Fruit fly (Drosophila melanogaster): ENCODE data around the gene Afti.

The Afti gene

dm6 chr3R:14283042-14283626 is 43.4 kb downstream of the Afti start (continued):
- TF ChIP-seq CG9727 (GFP tag; optimal IDR thresholded peaks at IDR 0.05) (no peak), E2f1 (GFP tag; IDR thresholded peaks at IDR 0.05) (no peak), CG6765 (GFP tag; optimal IDR thresholded peaks at IDR 0.05) (peak; percentile 25), NK7.1 (GFP tag; optimal IDR thresholded peaks at IDR 0.05) (no peak), CG8924 (tag; optimal IDR thresholded peaks at IDR 0.05) (peak; percentile 18), CG4617 (GFP tag; optimal IDR thresholded peaks at IDR 0.05; ENCODE audit: borderline replicate concordance) (no peak), CG3407 (GFP tag; optimal IDR thresholded peaks at IDR 0.05) (no peak), ap (GFP tag; IDR thresholded peaks at IDR 0.05) (no peak), otp (GFP tag; IDR thresholded peaks at IDR 0.05) (no peak), Bdp1 (GFP tag; optimal IDR thresholded peaks at IDR 0.05) (no peak), CG10267 (tag; optimal IDR thresholded peaks at IDR 0.05) (no peak), chif (GFP tag; optimal IDR thresholded peaks at IDR 0.05) (peak in 1 of 2 experiments; percentile 37), Camta (GFP tag; optimal IDR thresholded peaks at IDR 0.05) (peak; percentile 8), TFAM (GFP tag; optimal IDR thresholded peaks at IDR 0.05) (no peak), CG6854 (GFP tag; optimal IDR thresholded peaks at IDR 0.05) (no peak), HLH4C (GFP tag; IDR thresholded peaks at IDR 0.05; ENCODE audit: partially characterized antibody) (no peak), Sry-β (GFP tag; optimal IDR thresholded peaks at IDR 0.05) (no peak), Usf (GFP tag; optimal IDR thresholded peaks at IDR 0.05) (no peak), CG18764 (GFP tag; optimal IDR thresholded peaks at IDR 0.05) (no peak), Aef1 (GFP tag; IDR thresholded peaks at IDR 0.05) (no peak), salm (tag; optimal IDR thresholded peaks at IDR 0.05) (no peak), tna (GFP tag; IDR thresholded peaks at IDR 0.05; ENCODE audit: partially characterized antibody) (no peak), CG11247 (GFP tag; IDR thresholded peaks at IDR 0.05) (no peak), CG12391 (tag; optimal IDR thresholded peaks at IDR 0.05) (peak; percentile 49), wek (GFP tag; optimal IDR thresholded peaks at IDR 0.05) (no peak), CoRest (tag; optimal IDR thresholded peaks at IDR 0.05) (peak; percentile 63), stc (GFP tag; IDR thresholded peaks at IDR 0.05) (no peak), Lim3 (GFP tag; IDR thresholded peaks at IDR 0.05) (no peak), yki (optimal IDR thresholded peaks at IDR 0.05) (no peak), CG10431 (GFP tag; optimal IDR thresholded peaks at IDR 0.05) (no peak), Max (GFP tag; optimal IDR thresholded peaks at IDR 0.05) (no peak), CG8944 (GFP tag; optimal IDR thresholded peaks at IDR 0.05) (peak; percentile 31), cas (GFP tag; IDR thresholded peaks at IDR 0.05) (no peak), CG13123 (GFP tag; optimal IDR thresholded peaks at IDR 0.05) (no peak), gce (GFP tag; IDR thresholded peaks at IDR 0.05) (no peak), lola (GFP tag; optimal IDR thresholded peaks at IDR 0.05) (no peak), CG32532 (GFP tag; IDR thresholded peaks at IDR 0.05) (no peak), ara (GFP tag; IDR thresholded peaks at IDR 0.05) (no peak), zen (tag; optimal IDR thresholded peaks at IDR 0.05) (no peak), CG13296 (GFP tag; optimal IDR thresholded peaks at IDR 0.05) (no peak), CG5180 (GFP tag; optimal IDR thresholded peaks at IDR 0.05) (no peak), Deaf1 (tag; optimal IDR thresholded peaks at IDR 0.05) (no peak), GATAe (GFP tag; conservative IDR thresholded peaks at IDR 0.05) (no peak), pb (GFP tag; optimal IDR thresholded peaks at IDR 0.05) (no peak), CG10209 (GFP tag; optimal IDR thresholded peaks at IDR 0.05) (peak; percentile 68), aop (GFP tag; IDR thresholded peaks at IDR 0.05) (no peak), CG11723 (GFP tag; optimal IDR thresholded peaks at IDR 0.05) (no peak), jumu (GFP tag; optimal IDR thresholded peaks at IDR 0.05) (no peak), lab (GFP tag; optimal IDR thresholded peaks at IDR 0.05) (no peak), pfk (GFP tag; optimal IDR thresholded peaks at IDR 0.05) (no peak), trem (tag; optimal IDR thresholded peaks at IDR 0.05) (no peak)

Data from whole organism, embryonic.